Worm (Caenorhabditis elegans) whole organism, mixed stage, embryonic: ENCODE results near the gene C17H11.1.
A peak's percentile ranks its signal among the peaks of the same experiment; 100 is the strongest.

Experiments
- bed-3 ChIP-seq: fragments of 200-800 bp; sonication (Bioruptor generic); optimal IDR thresholded peaks from 3 replicates; lab custom pipeline; 2018; ENCODE audit warnings: mild to moderate bottlenecking, missing genetic modification characterization, moderate library complexity, missing compliant biosample characterization
- blmp-1 ChIP-seq: fragments of 150-350 bp; optimal IDR thresholded peaks from 2 replicates; lab custom pipeline; 2014; ENCODE audit warnings: missing biosample characterization, missing genetic modification characterization
- ces-1 ChIP-seq: fragments of 150-350 bp; optimal IDR thresholded peaks from 2 replicates; lab custom pipeline; 2014; ENCODE audit warnings: missing biosample characterization, missing genetic modification reagents, missing genetic modification characterization
- elt-1 ChIP-seq: sonication (generic microtip); optimal IDR thresholded peaks from 2 replicates; lab custom pipeline; 2017; ENCODE audit warnings: missing genetic modification characterization, mild to moderate bottlenecking, missing compliant biosample characterization, antibody characterized with exemption, moderate library complexity, borderline replicate concordance; ENCODE audit not compliant: insufficient read depth
- flh-1 ChIP-seq: fragments of 200-800 bp; sonication (Bioruptor generic); optimal IDR thresholded peaks from 2 replicates; lab custom pipeline; 2018; ENCODE audit warnings: mild to moderate bottlenecking, missing genetic modification characterization, moderate library complexity, missing compliant biosample characterization
- mab-5 ChIP-seq: fragments of 150-350 bp; optimal IDR thresholded peaks from 2 replicates; lab custom pipeline; 2014; ENCODE audit warnings: missing biosample characterization, missing genetic modification characterization
- mep-1 ChIP-seq: fragments of 150-350 bp; optimal IDR thresholded peaks from 2 replicates; lab custom pipeline; 2017; ENCODE audit warnings: missing biosample characterization, missing genetic modification reagents, missing genetic modification characterization, inconsistent platforms
- nhr-237 ChIP-seq: fragments of 150-350 bp; optimal IDR thresholded peaks from 2 replicates; lab custom pipeline; 2014; ENCODE audit warnings: missing biosample characterization, missing genetic modification characterization
- nhr-28 ChIP-seq: fragments of 150-350 bp; optimal IDR thresholded peaks from 2 replicates; lab custom pipeline; 2014; ENCODE audit warnings: missing biosample characterization, missing genetic modification characterization
- nhr-76 ChIP-seq: sonication (generic microtip); optimal IDR thresholded peaks from 2 replicates; lab custom pipeline; 2017; ENCODE audit warnings: missing biosample characterization, missing genetic modification characterization
- snpc-4 ChIP-seq: fragments of 150-350 bp; optimal IDR thresholded peaks from 2 replicates; lab custom pipeline; 2014; ENCODE audit warnings: missing biosample characterization, missing genetic modification characterization
- unc-39 ChIP-seq: fragments of 150-350 bp; optimal IDR thresholded peaks from 2 replicates; lab custom pipeline; 2014; ENCODE audit warnings: missing biosample characterization, missing genetic modification characterization
- unc-62 ChIP-seq: fragments of 150-350 bp; optimal IDR thresholded peaks from 2 replicates; lab custom pipeline; 2014; ENCODE audit warnings: missing biosample characterization, missing genetic modification reagents, missing genetic modification characterization
- ztf-11 ChIP-seq: fragments of 150-350 bp; optimal IDR thresholded peaks from 2 replicates; lab custom pipeline; 2014; ENCODE audit warnings: missing biosample characterization, missing genetic modification characterization

ce11 chrX:8136276-8136891 lies 37.3 kb upstream of the C17H11.1 start, which contains the start of gene C02B8.6:
- TF ChIP-seq unc-39 (tag; lab: Kevin White, UChicago) (no peak), nhr-76 (tag; lab: Kevin White, UChicago) (no peak), nhr-237 (tag; lab: Kevin White, UChicago) (peak; percentile 19), unc-62 (GFP tag; lab: Kevin White, UChicago) (peak; percentile 20), bed-3 (GFP tag; lab: Kevin White, UChicago) (no peak), ztf-11 (tag; lab: Kevin White, UChicago) (no peak), mab-5 (tag; lab: Kevin White, UChicago) (no peak), blmp-1 (tag; lab: Kevin White, UChicago) (no peak), elt-1 (tag; lab: Kevin White, UChicago) (no peak), flh-1 (GFP tag; lab: Kevin White, UChicago) (no peak), snpc-4 (tag; lab: Kevin White, UChicago) (no peak), nhr-28 (no peak), ces-1 (GFP tag; lab: Kevin White, UChicago) (no peak), mep-1 (tag; lab: Kevin White, UChicago) (peak; percentile 56)
